Worm (Caenorhabditis elegans): ENCODE measurements around the gene nep-22.

- TF ChIP-seq hlh-11 (tag; optimal IDR thresholded peaks at IDR 0.05) (no peak), skn-1 (tag; optimal IDR thresholded peaks at IDR 0.05) (no peak), ama-1 (optimal IDR thresholded peaks at IDR 0.05) (no peak), lin-1 (GFP tag; IDR thresholded peaks at IDR 0.05) (no peak), nhr-237 (tag; optimal IDR thresholded peaks at IDR 0.05) (no peak)
Measured at ce11 chrX:9015420-9015819, 18.9 kb upstream of the nep-22 start, which contains the start of gene T25B6.4.

Data from whole organism, L4 larva.